Worm (Caenorhabditis elegans) whole organism, late embryonic: ENCODE data around the gene C09F12.2.
A peak's percentile ranks its signal among the peaks of the same experiment; 100 is the strongest.

Experiments
- C08G9.2 ChIP-seq: sonication (generic microtip); optimal IDR thresholded peaks from 2 replicates; lab custom pipeline; 2016; ENCODE audit warnings: mild to moderate bottlenecking, missing genetic modification characterization, moderate library complexity, missing compliant biosample characterization
- C38D4.7 ChIP-seq: fragments of 200-800 bp; sonication (Bioruptor generic); optimal IDR thresholded peaks from 2 replicates; lab custom pipeline; 2018; ENCODE audit warnings: mild to moderate bottlenecking, missing genetic modification characterization, moderate library complexity, missing compliant biosample characterization
- F13H6.1 ChIP-seq: sonication (generic microtip); optimal IDR thresholded peaks from 2 replicates; lab custom pipeline; 2016; ENCODE audit warnings: missing genetic modification characterization, missing compliant biosample characterization
- K02D7.2 ChIP-seq: sonication (generic microtip); optimal IDR thresholded peaks from 2 replicates; lab custom pipeline; 2017; ENCODE audit warnings: mild to moderate bottlenecking, missing genetic modification characterization, missing compliant biosample characterization
- T23F11.4 ChIP-seq: fragments of 200-800 bp; sonication (Bioruptor generic); optimal IDR thresholded peaks from 2 replicates; lab custom pipeline; 2018; ENCODE audit warnings: mild to moderate bottlenecking, missing genetic modification characterization, missing compliant biosample characterization
- Y22D7AL.16 ChIP-seq: sonication (generic microtip); optimal IDR thresholded peaks from 2 replicates; lab custom pipeline; 2016; ENCODE audit warnings: missing genetic modification characterization, missing compliant biosample characterization
- ahr-1 ChIP-seq: sonication (generic microtip); optimal IDR thresholded peaks from 2 replicates; lab custom pipeline; 2016; ENCODE audit warnings: missing genetic modification characterization, missing compliant biosample characterization
- ama-1 ChIP-seq: fragments of 150-350 bp; optimal IDR thresholded peaks from 2 replicates; lab custom pipeline; 2014
- ceh-30 ChIP-seq: fragments of 150-350 bp; optimal IDR thresholded peaks from 2 replicates; lab custom pipeline; 2014; ENCODE audit warnings: missing biosample characterization, missing genetic modification characterization
- ceh-31 ChIP-seq: sonication (generic microtip); optimal IDR thresholded peaks from 2 replicates; lab custom pipeline; 2016; ENCODE audit warnings: missing genetic modification characterization, missing compliant biosample characterization
- ceh-45 ChIP-seq: fragments of 200-800 bp; sonication (Bioruptor generic); IDR thresholded peaks from 2 replicates; pipeline ENCODE4 v1.3.6; 2022; ENCODE audit warnings: missing genetic modification reagents, missing genetic modification characterization, missing compliant biosample characterization
- ceh-48 ChIP-seq: sonication (generic microtip); optimal IDR thresholded peaks from 2 replicates; lab custom pipeline; 2016; ENCODE audit warnings: missing genetic modification characterization, inconsistent platforms, missing compliant biosample characterization
- ceh-6 ChIP-seq: fragments of 200-800 bp; sonication (Bioruptor generic); optimal IDR thresholded peaks from 2 replicates; lab custom pipeline; 2018; ENCODE audit warnings: mild to moderate bottlenecking, missing genetic modification characterization, missing compliant biosample characterization
- ceh-9 ChIP-seq: sonication (generic microtip); optimal IDR thresholded peaks from 2 replicates; lab custom pipeline; 2016; ENCODE audit warnings: mild to moderate bottlenecking, missing genetic modification characterization, inconsistent platforms, missing compliant biosample characterization
- che-1 ChIP-seq: sonication (generic microtip); optimal IDR thresholded peaks from 2 replicates; lab custom pipeline; 2016; ENCODE audit warnings: mild to moderate bottlenecking, missing genetic modification characterization, missing compliant biosample characterization
- dmd-4 ChIP-seq: sonication (generic microtip); optimal IDR thresholded peaks from 2 replicates; lab custom pipeline; 2016; ENCODE audit warnings: borderline replicate concordance, missing genetic modification characterization, missing compliant biosample characterization
- dve-1 ChIP-seq: sonication (generic microtip); optimal IDR thresholded peaks from 2 replicates; lab custom pipeline; 2017; ENCODE audit warnings: antibody characterized with exemption, mild to moderate bottlenecking, missing genetic modification characterization, missing compliant biosample characterization
- eyg-1 ChIP-seq: sonication (generic microtip); optimal IDR thresholded peaks from 2 replicates; lab custom pipeline; 2016; ENCODE audit warnings: missing genotype, missing genetic modification characterization, missing compliant biosample characterization
- fax-1 ChIP-seq: sonication (generic microtip); optimal IDR thresholded peaks from 2 replicates; lab custom pipeline; 2016; ENCODE audit warnings: missing genotype, missing genetic modification characterization, missing compliant biosample characterization
- gmeb-2 ChIP-seq: sonication (generic microtip); optimal IDR thresholded peaks from 2 replicates; lab custom pipeline; 2016; ENCODE audit warnings: missing genetic modification characterization, inconsistent platforms, missing compliant biosample characterization
- hlh-13 ChIP-seq: fragments of 200-800 bp; sonication (Bioruptor generic); optimal IDR thresholded peaks from 2 replicates; lab custom pipeline; 2018; ENCODE audit warnings: mild to moderate bottlenecking, missing genetic modification characterization, missing compliant biosample characterization
- hlh-15 ChIP-seq: sonication (generic microtip); optimal IDR thresholded peaks from 2 replicates; lab custom pipeline; 2016; ENCODE audit warnings: missing genetic modification characterization, missing compliant biosample characterization
- hlh-30 ChIP-seq: sonication (generic microtip); optimal IDR thresholded peaks from 2 replicates; lab custom pipeline; 2017; ENCODE audit warnings: antibody characterized with exemption, missing genetic modification characterization, missing compliant biosample characterization; ENCODE audit not compliant: insufficient read depth
- lim-6 ChIP-seq: sonication (generic microtip); optimal IDR thresholded peaks from 2 replicates; lab custom pipeline; 2016; ENCODE audit warnings: missing genetic modification characterization, missing compliant biosample characterization
- lin-11 ChIP-seq: fragments of 200-800 bp; sonication (Bioruptor generic); optimal IDR thresholded peaks from 2 replicates; lab custom pipeline; 2018; ENCODE audit warnings: mild to moderate bottlenecking, missing genetic modification characterization, missing compliant biosample characterization
- mec-3 ChIP-seq: sonication (generic microtip); optimal IDR thresholded peaks from 2 replicates; lab custom pipeline; 2016; ENCODE audit warnings: borderline replicate concordance, missing genetic modification characterization, missing compliant biosample characterization
- nfya-1 ChIP-seq: sonication (generic microtip); optimal IDR thresholded peaks from 2 replicates; lab custom pipeline; 2017; ENCODE audit warnings: missing genetic modification characterization, mild to moderate bottlenecking, missing compliant biosample characterization, antibody characterized with exemption, moderate library complexity
- nhr-11 ChIP-seq: fragments of 150-350 bp; optimal IDR thresholded peaks from 2 replicates; lab custom pipeline; 2014; ENCODE audit warnings: missing biosample characterization, missing genetic modification characterization
- npax-4 ChIP-seq: sonication (generic microtip); optimal IDR thresholded peaks from 2 replicates; lab custom pipeline; 2016; ENCODE audit warnings: missing genetic modification characterization, missing compliant biosample characterization
- pat-9 ChIP-seq: fragments of 200-800 bp; sonication (Bioruptor generic); optimal IDR thresholded peaks from 2 replicates; lab custom pipeline; 2018; ENCODE audit warnings: mild to moderate bottlenecking, missing genetic modification characterization, moderate library complexity, missing compliant biosample characterization
- pha-2 ChIP-seq: sonication (generic microtip); optimal IDR thresholded peaks from 2 replicates; lab custom pipeline; 2017; ENCODE audit warnings: mild to moderate bottlenecking, missing genetic modification characterization, missing compliant biosample characterization
- pqm-1 ChIP-seq: sonication (generic microtip); optimal IDR thresholded peaks from 2 replicates; lab custom pipeline; 2016; ENCODE audit warnings: missing genetic modification characterization, missing compliant biosample characterization
- pros-1 ChIP-seq: fragments of 150-350 bp; optimal IDR thresholded peaks from 2 replicates; lab custom pipeline; 2014; ENCODE audit warnings: missing biosample characterization, missing genetic modification reagents, missing genetic modification characterization
- ref-2 ChIP-seq: sonication (generic microtip); optimal IDR thresholded peaks from 2 replicates; lab custom pipeline; 2016; ENCODE audit warnings: missing genetic modification characterization, missing compliant biosample characterization
- syd-9 ChIP-seq: sonication (generic microtip); optimal IDR thresholded peaks from 2 replicates; lab custom pipeline; 2016; ENCODE audit warnings: mild to moderate bottlenecking, missing genetic modification characterization, moderate library complexity, missing compliant biosample characterization
- tbx-2 ChIP-seq: sonication (generic microtip); optimal IDR thresholded peaks from 2 replicates; lab custom pipeline; 2016; ENCODE audit warnings: missing genetic modification characterization, missing compliant biosample characterization
- ttx-3 ChIP-seq: sonication (generic microtip); optimal IDR thresholded peaks from 2 replicates; lab custom pipeline; 2016; ENCODE audit warnings: missing genetic modification reagents, missing genetic modification characterization, missing compliant biosample characterization
- unc-42 ChIP-seq: sonication (generic microtip); optimal IDR thresholded peaks from 2 replicates; lab custom pipeline; 2016; ENCODE audit warnings: missing genotype, missing genetic modification characterization, missing compliant biosample characterization
- unc-55 ChIP-seq: sonication (generic microtip); optimal IDR thresholded peaks from 2 replicates; lab custom pipeline; 2017; ENCODE audit warnings: missing biosample characterization, missing genetic modification reagents, missing genetic modification characterization
- unc-86 ChIP-seq: sonication (generic microtip); optimal IDR thresholded peaks from 2 replicates; lab custom pipeline; 2016; ENCODE audit warnings: missing genetic modification characterization, missing compliant biosample characterization
- zip-5 ChIP-seq: sonication (generic microtip); optimal IDR thresholded peaks from 2 replicates; lab custom pipeline; 2016; ENCODE audit warnings: missing genetic modification characterization, missing compliant biosample characterization
- ztf-16 ChIP-seq: sonication (generic microtip); optimal IDR thresholded peaks from 2 replicates; lab custom pipeline; 2017; ENCODE audit warnings: missing genetic modification characterization, missing compliant biosample characterization

Gene C09F12.2

DNA sequence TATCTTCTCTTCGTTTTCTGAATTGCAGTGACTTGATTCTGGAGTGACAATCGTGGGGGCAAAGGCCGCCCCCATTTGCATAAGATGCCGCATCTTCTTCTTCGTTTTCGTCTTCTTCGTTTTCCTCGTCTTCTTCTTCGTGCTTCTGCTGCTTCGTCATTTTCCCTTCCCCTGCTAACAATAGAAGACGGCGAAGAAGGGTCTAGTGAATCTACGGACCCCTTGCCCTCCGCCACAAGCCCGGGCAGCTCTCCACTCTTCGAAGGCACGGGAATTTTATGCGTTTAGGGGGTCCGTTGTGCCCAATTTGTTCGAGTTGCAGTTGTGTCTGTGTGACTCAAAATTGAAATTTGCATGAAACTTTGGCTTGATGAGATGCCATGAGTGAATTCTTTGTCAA is 21.8 kb upstream of the C09F12.2 start:
- TF ChIP-seq K02D7.2 (tag; lab: Kevin White, UChicago) (no peak), F13H6.1 (tag; lab: Kevin White, UChicago) (no peak), hlh-15 (tag; lab: Kevin White, UChicago) (no peak), C38D4.7 (GFP tag; lab: Kevin White, UChicago) (peak; percentile 33), ceh-6 (GFP tag; lab: Kevin White, UChicago) (no peak), hlh-30 (no peak), pros-1 (tag; lab: Kevin White, UChicago) (peak; percentile 61), unc-42 (tag; lab: Kevin White, UChicago) (peak; percentile 16), ceh-45 (GFP tag; lab: Robert Waterston, UW) (no peak)

DNA sequence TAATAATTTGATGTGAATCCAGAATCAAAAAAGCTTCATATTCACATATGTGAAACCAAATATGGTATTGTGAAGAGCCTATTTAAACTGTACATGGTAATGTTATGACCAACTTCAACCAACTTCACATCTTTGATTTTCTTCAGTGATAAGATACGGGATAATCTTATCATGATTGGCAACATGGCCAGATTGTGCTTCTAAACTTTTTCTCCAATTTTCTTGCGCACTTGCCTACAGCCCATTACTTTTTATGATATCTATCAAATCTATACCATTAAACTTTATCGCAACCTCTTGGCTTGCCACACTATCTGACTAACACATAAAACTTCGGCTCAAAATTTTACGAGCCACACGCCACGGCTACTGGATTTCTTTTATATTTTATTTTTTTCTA is 21.3 kb upstream of the C09F12.2 start:
- TF ChIP-seq unc-55 (GFP tag; lab: Kevin White, UChicago) (no peak), nhr-11 (tag; lab: Kevin White, UChicago) (no peak), pqm-1 (tag; lab: Kevin White, UChicago) (no peak), mec-3 (no peak), K02D7.2 (tag; lab: Kevin White, UChicago) (no peak), zip-5 (tag; lab: Kevin White, UChicago) (no peak), dmd-4 (no peak), ztf-16 (no peak), eyg-1 (tag; lab: Kevin White, UChicago) (no peak)

DNA sequence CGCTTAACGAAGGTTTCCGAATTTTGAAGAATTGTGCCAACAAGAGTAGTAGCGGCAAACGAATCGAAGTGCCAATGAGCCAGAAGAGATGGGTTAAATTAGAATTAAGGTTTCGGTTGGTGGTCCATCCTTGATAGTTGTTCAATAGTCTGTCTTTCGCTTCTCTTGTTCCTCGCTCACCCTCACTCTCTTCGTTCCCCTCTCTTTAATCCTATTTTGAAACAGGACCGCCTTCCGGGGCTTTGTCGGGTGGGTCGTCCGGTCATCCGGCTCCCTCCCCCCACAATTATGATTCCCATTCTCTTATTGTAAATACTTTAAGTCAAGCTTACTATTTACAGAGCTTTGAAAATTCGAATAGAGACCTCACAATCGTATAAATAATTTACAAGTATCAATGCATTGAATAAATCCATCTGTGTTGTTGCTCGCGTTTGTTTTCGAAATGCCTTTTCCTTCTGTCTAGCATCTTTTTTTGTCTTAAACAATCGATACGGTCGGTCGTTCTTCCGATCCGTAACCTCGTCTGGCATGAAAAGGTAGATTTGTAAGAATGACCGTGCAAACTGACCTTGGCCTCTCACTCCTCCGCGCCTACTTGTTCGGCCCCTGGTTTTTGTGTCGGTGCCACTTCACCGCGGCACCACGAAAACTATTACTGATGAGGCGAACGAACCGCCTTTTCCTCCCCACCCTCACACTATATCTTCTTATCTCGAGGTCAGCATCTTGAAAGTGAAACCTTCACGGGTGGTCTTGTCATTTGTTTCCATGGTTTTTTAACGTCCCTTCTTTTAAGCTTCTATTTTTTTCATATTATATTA is 20.4 kb upstream of the C09F12.2 start:
- TF ChIP-seq gmeb-2 (tag; lab: Kevin White, UChicago), result no peak
- TF ChIP-seq unc-42 (tag; lab: Kevin White, UChicago), result peak; percentile 88
- no peak for TF ChIP-seq ceh-30

DNA sequence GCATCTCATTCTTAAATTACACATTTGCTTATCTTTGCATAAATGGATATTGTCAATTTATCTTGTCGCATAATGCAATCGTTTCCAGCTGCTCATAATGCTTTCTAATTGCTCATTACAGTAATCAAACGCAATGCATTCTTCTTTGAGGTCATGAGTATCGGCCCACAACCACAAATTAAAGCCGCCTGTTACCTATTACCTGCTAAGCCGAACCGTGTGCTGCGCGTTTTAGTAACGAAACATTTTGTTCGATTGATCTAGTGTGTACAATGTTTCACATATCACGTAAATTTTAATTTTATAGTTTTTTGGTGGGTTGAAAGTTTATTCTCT is 19.8 kb upstream of the C09F12.2 start:
- TF ChIP-seq lin-11 (tag; lab: Kevin White, UChicago) (no peak), ceh-31 (peak; percentile 6)

DNA sequence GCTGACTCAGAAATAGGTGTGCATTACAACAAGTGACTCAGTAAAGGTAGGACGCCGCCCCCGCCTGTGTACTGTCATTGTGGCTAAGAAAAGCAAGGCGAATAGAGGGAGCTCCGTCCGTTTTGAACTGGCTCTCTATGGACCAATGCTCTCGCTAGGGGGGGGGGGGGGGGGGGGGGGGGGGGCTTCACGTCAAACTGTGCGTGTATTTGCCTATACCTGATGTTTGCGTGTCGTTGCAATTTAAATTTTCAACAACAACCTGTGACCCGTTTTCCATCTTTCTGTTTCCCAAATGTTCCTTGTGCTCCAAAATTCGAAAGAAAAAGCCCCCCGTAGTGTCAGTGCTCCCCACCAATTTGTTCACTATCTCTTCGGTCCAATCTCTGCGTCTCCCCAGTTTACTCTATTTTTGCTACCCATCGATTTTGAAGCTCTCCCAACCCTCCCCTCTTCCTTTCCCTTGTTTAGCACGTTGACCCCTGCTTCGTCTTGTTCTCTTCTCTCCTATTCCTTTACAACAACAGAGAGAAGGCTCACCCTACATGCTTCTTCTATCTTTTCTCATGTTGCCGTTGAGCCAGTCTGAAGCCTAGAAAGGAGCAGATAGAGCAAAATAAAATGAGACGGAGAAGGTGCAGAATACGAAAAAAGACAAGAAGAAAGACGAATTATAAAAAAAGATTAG is 19.1 kb upstream of the C09F12.2 start:
- TF ChIP-seq pat-9 (tag; lab: Kevin White, UChicago) (no peak), ref-2 (tag; lab: Kevin White, UChicago) (peak; percentile 13), hlh-13 (GFP tag; lab: Kevin White, UChicago) (no peak), gmeb-2 (tag; lab: Kevin White, UChicago) (no peak), ttx-3 (no peak), ztf-16 (no peak), T23F11.4 (GFP tag; lab: Kevin White, UChicago) (no peak), ceh-31 (peak; percentile 58), K02D7.2 (tag; lab: Kevin White, UChicago) (no peak), eyg-1 (tag; lab: Kevin White, UChicago) (no peak), C08G9.2 (tag; lab: Kevin White, UChicago) (no peak), unc-86 (no peak), tbx-2 (tag; lab: Kevin White, UChicago) (peak; percentile 12), npax-4 (no peak), unc-42 (tag; lab: Kevin White, UChicago) (peak; percentile 46), lim-6 (no peak), ama-1 (peak; percentile 28), Y22D7AL.16 (tag; lab: Kevin White, UChicago) (no peak), dve-1 (no peak), fax-1 (tag; lab: Kevin White, UChicago) (no peak), pha-2 (tag; lab: Kevin White, UChicago) (no peak), nfya-1 (tag; lab: Kevin White, UChicago) (peak; percentile 41), che-1 (tag; lab: Kevin White, UChicago) (no peak), ceh-48 (tag; lab: Kevin White, UChicago) (peak; percentile 73), ceh-9 (tag; lab: Kevin White, UChicago) (no peak), syd-9 (no peak), ahr-1 (no peak), dmd-4 (peak; percentile 4), unc-55 (GFP tag; lab: Kevin White, UChicago) (peak; percentile 52)
